Worm (Caenorhabditis elegans) whole organism, late embryonic: ENCODE results near the gene col-105.

Experiments
- ceh-14 ChIP-seq: sonication (generic microtip); optimal IDR thresholded peaks from 2 replicates; lab custom pipeline; 2016; ENCODE audit warnings: missing genotype, missing genetic modification characterization, missing compliant biosample characterization
- ceh-31 ChIP-seq: sonication (generic microtip); optimal IDR thresholded peaks from 2 replicates; lab custom pipeline; 2016; ENCODE audit warnings: missing genetic modification characterization, missing compliant biosample characterization
- ceh-34 ChIP-seq: sonication (generic microtip); optimal IDR thresholded peaks from 2 replicates; lab custom pipeline; 2016; ENCODE audit warnings: mild to moderate bottlenecking, missing genetic modification characterization, missing compliant biosample characterization
- elt-2 ChIP-seq: sonication (generic microtip); optimal IDR thresholded peaks from 2 replicates; lab custom pipeline; 2016; ENCODE audit warnings: missing genetic modification reagents, missing genetic modification characterization, missing compliant biosample characterization
- elt-4 ChIP-seq: sonication (generic microtip); optimal IDR thresholded peaks from 2 replicates; lab custom pipeline; 2016; ENCODE audit warnings: missing genetic modification characterization, missing compliant biosample characterization
- eyg-1 ChIP-seq: sonication (generic microtip); optimal IDR thresholded peaks from 2 replicates; lab custom pipeline; 2016; ENCODE audit warnings: missing genotype, missing genetic modification characterization, missing compliant biosample characterization
- fkh-10 ChIP-seq: fragments of 150-350 bp; optimal IDR thresholded peaks from 2 replicates; lab custom pipeline; 2014; ENCODE audit warnings: missing biosample characterization, missing genetic modification reagents, missing genetic modification characterization
- gmeb-2 ChIP-seq: sonication (generic microtip); optimal IDR thresholded peaks from 2 replicates; lab custom pipeline; 2016; ENCODE audit warnings: missing genetic modification characterization, inconsistent platforms, missing compliant biosample characterization
- hlh-15 ChIP-seq: sonication (generic microtip); optimal IDR thresholded peaks from 2 replicates; lab custom pipeline; 2016; ENCODE audit warnings: missing genetic modification characterization, missing compliant biosample characterization
- nfya-1 ChIP-seq: sonication (generic microtip); optimal IDR thresholded peaks from 2 replicates; lab custom pipeline; 2017; ENCODE audit warnings: missing genetic modification characterization, mild to moderate bottlenecking, missing compliant biosample characterization, antibody characterized with exemption, moderate library complexity
- tbx-2 ChIP-seq: sonication (generic microtip); optimal IDR thresholded peaks from 2 replicates; lab custom pipeline; 2016; ENCODE audit warnings: missing genetic modification characterization, missing compliant biosample characterization
- unc-86 ChIP-seq: sonication (generic microtip); optimal IDR thresholded peaks from 2 replicates; lab custom pipeline; 2016; ENCODE audit warnings: missing genetic modification characterization, missing compliant biosample characterization

DNA sequence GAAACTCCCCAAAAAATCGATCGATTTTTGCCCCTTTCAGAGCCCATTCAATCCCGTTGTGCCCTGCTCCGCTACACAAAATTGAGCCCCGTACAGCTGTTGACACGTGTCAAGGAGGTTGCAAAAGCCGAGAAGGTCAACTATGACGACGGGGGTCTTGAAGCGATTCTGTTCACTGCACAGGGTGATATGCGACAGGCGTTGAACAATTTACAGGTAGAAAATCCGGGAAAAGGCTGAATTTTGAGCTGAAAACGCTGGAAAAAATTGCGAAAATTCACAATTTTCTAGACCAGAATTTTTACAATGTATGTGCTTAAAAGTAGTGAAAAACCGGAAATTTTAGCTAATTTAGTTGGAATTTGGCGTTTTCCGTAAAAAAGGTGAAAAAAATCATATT, 9.7 kb downstream of the col-105 start:
- TF ChIP-seq hlh-15 (no peak), elt-2 (tag; lab: Kevin White, UChicago) (no peak), ceh-31 (tag; lab: Kevin White, UChicago) (no peak), ceh-34 (tag; lab: Kevin White, UChicago) (no peak), gmeb-2 (tag; lab: Kevin White, UChicago) (no peak), tbx-2 (tag; lab: Kevin White, UChicago) (no peak), ceh-14 (no peak), fkh-10 (GFP tag; lab: Kevin White, UChicago) (no peak), elt-4 (no peak), unc-86 (tag; lab: Kevin White, UChicago) (no peak), eyg-1 (tag; lab: Kevin White, UChicago) (no peak), nfya-1 (no peak)
